Worm (Caenorhabditis elegans) whole organism, late embryonic: ENCODE data around the gene C29G2.6.

Experiments
- ahr-1 ChIP-seq: sonication (generic microtip); optimal IDR thresholded peaks from 2 replicates; lab custom pipeline; 2016; ENCODE audit warnings: missing genetic modification characterization, missing compliant biosample characterization
- ceh-6 ChIP-seq: fragments of 200-800 bp; sonication (Bioruptor generic); optimal IDR thresholded peaks from 2 replicates; lab custom pipeline; 2018; ENCODE audit warnings: mild to moderate bottlenecking, missing genetic modification characterization, missing compliant biosample characterization
- dmd-4 ChIP-seq: sonication (generic microtip); optimal IDR thresholded peaks from 2 replicates; lab custom pipeline; 2016; ENCODE audit warnings: borderline replicate concordance, missing genetic modification characterization, missing compliant biosample characterization
- elt-2 ChIP-seq: sonication (generic microtip); optimal IDR thresholded peaks from 2 replicates; lab custom pipeline; 2016; ENCODE audit warnings: missing genetic modification reagents, missing genetic modification characterization, missing compliant biosample characterization
- hlh-13 ChIP-seq: fragments of 200-800 bp; sonication (Bioruptor generic); optimal IDR thresholded peaks from 2 replicates; lab custom pipeline; 2018; ENCODE audit warnings: mild to moderate bottlenecking, missing genetic modification characterization, missing compliant biosample characterization
- lin-11 ChIP-seq: fragments of 200-800 bp; sonication (Bioruptor generic); optimal IDR thresholded peaks from 2 replicates; lab custom pipeline; 2018; ENCODE audit warnings: mild to moderate bottlenecking, missing genetic modification characterization, missing compliant biosample characterization
- nfya-1 ChIP-seq: sonication (generic microtip); optimal IDR thresholded peaks from 2 replicates; lab custom pipeline; 2017; ENCODE audit warnings: missing genetic modification characterization, mild to moderate bottlenecking, missing compliant biosample characterization, antibody characterized with exemption, moderate library complexity
- nhr-11 ChIP-seq: fragments of 150-350 bp; optimal IDR thresholded peaks from 2 replicates; lab custom pipeline; 2014; ENCODE audit warnings: missing biosample characterization, missing genetic modification characterization
- pha-4 ChIP-seq: fragments of 150-350 bp; optimal IDR thresholded peaks from 2 replicates; lab custom pipeline; 2018; ENCODE audit warnings: missing biosample characterization, missing genetic modification reagents, missing genetic modification characterization
- sdc-2 ChIP-seq: sonication (generic microtip); optimal IDR thresholded peaks from 2 replicates; lab custom pipeline; 2016; ENCODE audit warnings: missing genotype, missing genetic modification characterization, missing compliant biosample characterization
- syd-9 ChIP-seq: sonication (generic microtip); optimal IDR thresholded peaks from 2 replicates; lab custom pipeline; 2016; ENCODE audit warnings: mild to moderate bottlenecking, missing genetic modification characterization, moderate library complexity, missing compliant biosample characterization

ce11 chrV:2577603-2578002 lies 8.1 kb downstream of the C29G2.6 start, which contains the start of gene srt-4:
- TF ChIP-seq lin-11 (tag; lab: Kevin White, UChicago) (no peak), elt-2 (tag; lab: Kevin White, UChicago) (no peak), ceh-6 (no peak), pha-4 (tag; lab: Kevin White, UChicago) (no peak), dmd-4 (tag; lab: Kevin White, UChicago) (no peak), sdc-2 (tag; lab: Kevin White, UChicago) (no peak), nfya-1 (no peak), nhr-11 (no peak), hlh-13 (GFP tag; lab: Kevin White, UChicago) (no peak), syd-9 (no peak), ahr-1 (tag; lab: Kevin White, UChicago) (no peak)
